Fruit fly (Drosophila melanogaster) whole organism, embryonic: ENCODE results near the gene Z600.

Source experiments
- B-H2 ChIP-seq: fragments of 200-800 bp; sonication (Bioruptor generic); optimal IDR thresholded peaks from 2 replicates; lab custom pipeline; 2018; ENCODE audit warnings: missing biosample characterization, mild to moderate bottlenecking, missing genetic modification characterization
- BEAF-32 ChIP-seq: fragments of 200-800 bp; sonication (Bioruptor generic); optimal IDR thresholded peaks from 3 replicates; lab custom pipeline; 2017; ENCODE audit warnings: missing biosample characterization, missing genetic modification characterization, mild to moderate bottlenecking, moderate library complexity, missing genetic modification reagents
- Blimp-1 ChIP-seq: fragments of 200-800 bp; sonication (Bioruptor generic); optimal IDR thresholded peaks from 3 replicates; lab custom pipeline; 2018; ENCODE audit warnings: missing biosample characterization, missing genetic modification characterization, mild to moderate bottlenecking, moderate library complexity, missing genetic modification reagents
- CG10431 ChIP-seq: fragments of 200-800 bp; sonication (Bioruptor generic); optimal IDR thresholded peaks from 3 replicates; lab custom pipeline; 2018; ENCODE audit warnings: missing biosample characterization, mild to moderate bottlenecking, missing genetic modification characterization
- CG10959 ChIP-seq: fragments of 200-800 bp; sonication (Bioruptor generic); IDR thresholded peaks from 2 replicates; pipeline ENCODE4 v1.3.6; 2022; ENCODE audit warnings: missing biosample characterization, missing genetic modification characterization
- CG14710 ChIP-seq: fragments of 200-800 bp; sonication (Bioruptor generic); optimal IDR thresholded peaks from 3 replicates; lab custom pipeline; 2019; ENCODE audit warnings: missing biosample characterization, mild to moderate bottlenecking, missing genetic modification characterization, moderate library complexity
- CG15011 ChIP-seq: fragments of 200-800 bp; sonication (Bioruptor generic); optimal IDR thresholded peaks from 3 replicates; lab custom pipeline; 2018; ENCODE audit warnings: missing biosample characterization, mild to moderate bottlenecking, missing genetic modification characterization
- CG15269 ChIP-seq: fragments of 200-800 bp; sonication (Bioruptor generic); optimal IDR thresholded peaks from 2 replicates; lab custom pipeline; 2018; ENCODE audit warnings: missing biosample characterization, mild to moderate bottlenecking, missing genetic modification characterization, moderate library complexity
- CG15479 ChIP-seq: fragments of 200-800 bp; sonication (Bioruptor generic); optimal IDR thresholded peaks from 3 replicates; lab custom pipeline; 2019; ENCODE audit warnings: missing biosample characterization, mild to moderate bottlenecking, missing genetic modification characterization, moderate library complexity
- CG15514 ChIP-seq: fragments of 200-800 bp; sonication (Bioruptor generic); optimal IDR thresholded peaks from 3 replicates; lab custom pipeline; 2017; ENCODE audit warnings: missing biosample characterization, missing genetic modification characterization, mild to moderate bottlenecking, moderate library complexity, missing genetic modification reagents
- CG17385 ChIP-seq: fragments of 200-800 bp; sonication (Bioruptor generic); optimal IDR thresholded peaks from 3 replicates; lab custom pipeline; 2018; ENCODE audit warnings: missing biosample characterization, mild to moderate bottlenecking, missing genetic modification characterization
- CG2712 ChIP-seq: fragments of 200-800 bp; optimal IDR thresholded peaks from 3 replicates; lab custom pipeline; 2019; ENCODE audit warnings: missing biosample characterization, mild to moderate bottlenecking, missing genetic modification characterization, moderate library complexity
- CG32772 ChIP-seq: fragments of 200-800 bp; sonication (Bioruptor generic); IDR thresholded peaks from 2 replicates; pipeline ENCODE4 v1.3.6; 2022; ENCODE audit warnings: missing biosample characterization, missing genetic modification characterization
- CG3995 ChIP-seq: fragments of 200-800 bp; sonication (Bioruptor generic); optimal IDR thresholded peaks from 3 replicates; lab custom pipeline; 2016; ENCODE audit warnings: missing biosample characterization, missing genetic modification characterization
- CG5953 ChIP-seq: fragments of 200-800 bp; sonication (Bioruptor generic); IDR thresholded peaks from 2 replicates; pipeline ENCODE4 v1.3.6; 2022; ENCODE audit warnings: missing biosample characterization, missing genetic modification characterization
- CG7357 ChIP-seq: fragments of 200-800 bp; sonication (Bioruptor generic); IDR thresholded peaks from 3 replicates; pipeline ENCODE4 v1.3.6; 2022; ENCODE audit warnings: missing biosample characterization, missing genetic modification characterization
- CTCF ChIP-seq: fragments of 200-800 bp; sonication (Bioruptor generic); optimal IDR thresholded peaks from 2 replicates; lab custom pipeline; 2017; ENCODE audit warnings: missing biosample characterization, mild to moderate bottlenecking, missing genetic modification characterization, moderate library complexity
- Hsf ChIP-seq: fragments of 200-800 bp; sonication (Bioruptor generic); optimal IDR thresholded peaks from 3 replicates; lab custom pipeline; 2016; ENCODE audit warnings: missing biosample characterization, missing genetic modification characterization
- Lhr ChIP-seq: fragments of 200-800 bp; sonication (Bioruptor generic); optimal IDR thresholded peaks from 3 replicates; lab custom pipeline; 2017; ENCODE audit warnings: mild to moderate bottlenecking, missing biosample characterization, missing genetic modification reagents, missing genetic modification characterization
- Pdp1 ChIP-seq, 2 experiments: fragments of 200-800 bp; sonication (Bioruptor generic); optimal IDR thresholded peaks; 3 replicates each; lab custom pipeline; 2016; ENCODE audit warnings: missing biosample characterization in 2 of 2, missing genetic modification characterization in 2 of 2, mild to moderate bottlenecking in 1 of 2, moderate library complexity in 1 of 2
- Ravus ChIP-seq: fragments of 200-800 bp; sonication (Bioruptor generic); IDR thresholded peaks from 2 replicates; pipeline ENCODE4 v1.3.6; 2022; ENCODE audit warnings: missing biosample characterization, missing genetic modification characterization
- Side ChIP-seq: fragments of 200-800 bp; sonication (Bioruptor generic); optimal IDR thresholded peaks from 2 replicates; lab custom pipeline; 2016; ENCODE audit warnings: missing biosample characterization, missing genetic modification characterization
- Trl ChIP-seq, 3 experiments: fragments of >200 bp in 2 of 3; fragments of 200-800 bp in 1 of 3; sonication (Bioruptor generic) in 1 of 3; optimal IDR thresholded peaks; 2 replicates in 1 of 3; 3 replicates in 2 of 3; lab custom pipeline; 2016 to 2017; ENCODE audit warnings: missing biosample characterization in 1 of 3, missing genetic modification characterization in 1 of 3
- ac ChIP-seq: fragments of 200-800 bp; sonication (Bioruptor generic); optimal IDR thresholded peaks from 3 replicates; lab custom pipeline; 2017; ENCODE audit warnings: missing biosample characterization, mild to moderate bottlenecking, missing genetic modification characterization
- bsh ChIP-seq, 2 experiments: fragments of 200-800 bp; sonication (Bioruptor generic); optimal IDR thresholded peaks; 2 replicates each; lab custom pipeline; 2017 to 2018; ENCODE audit warnings: mild to moderate bottlenecking in 2 of 2, missing biosample characterization in 2 of 2, missing genetic modification characterization in 2 of 2, moderate library complexity in 1 of 2
- cas ChIP-seq: fragments of 200-800 bp; sonication (Bioruptor generic); IDR thresholded peaks from 2 replicates; pipeline ENCODE4 v1.3.6; 2022; ENCODE audit warnings: missing biosample characterization, missing genetic modification characterization
- chinmo ChIP-seq: fragments of 200-800 bp; sonication (Bioruptor generic); IDR thresholded peaks from 4 replicates; pipeline ENCODE4 v1.3.6; 2022; ENCODE audit warnings: missing biosample characterization, missing genetic modification characterization; ENCODE audit not compliant: partially characterized antibody
- corto ChIP-seq: fragments of 200-800 bp; sonication (Bioruptor generic); optimal IDR thresholded peaks from 2 replicates; lab custom pipeline; 2016; ENCODE audit warnings: missing biosample characterization, mild to moderate bottlenecking, missing genetic modification characterization, moderate library complexity
- croc ChIP-seq: fragments of 200-800 bp; sonication (Bioruptor generic); conservative IDR thresholded peaks from 3 replicates; pipeline ENCODE4 v1.3.6; 2022; ENCODE audit warnings: missing biosample characterization, missing genetic modification characterization
- crp ChIP-seq, 2 experiments: fragments of 200-800 bp; sonication (Bioruptor generic); optimal IDR thresholded peaks; 2 replicates in 1 of 2; 3 replicates in 1 of 2; lab custom pipeline; 2017; ENCODE audit warnings: missing biosample characterization in 2 of 2, missing genetic modification characterization in 2 of 2, mild to moderate bottlenecking in 1 of 2, moderate library complexity in 1 of 2
- danr ChIP-seq: fragments of 200-800 bp; sonication (Bioruptor generic); IDR thresholded peaks from 2 replicates; pipeline ENCODE4 v1.3.6; 2022; ENCODE audit warnings: missing biosample characterization, missing genetic modification characterization
- dm ChIP-seq: fragments of 200-800 bp; sonication (Bioruptor generic); optimal IDR thresholded peaks from 3 replicates; lab custom pipeline; 2016; ENCODE audit warnings: missing biosample characterization, missing genetic modification characterization
- exex ChIP-seq: fragments of 200-800 bp; sonication (Bioruptor generic); optimal IDR thresholded peaks from 4 replicates; lab custom pipeline; 2018; ENCODE audit warnings: missing biosample characterization, mild to moderate bottlenecking, missing genetic modification characterization, moderate library complexity
- gsb ChIP-seq: fragments of 200-800 bp; sonication (Bioruptor generic); IDR thresholded peaks from 2 replicates; pipeline ENCODE4 v1.3.6; 2022; ENCODE audit warnings: missing biosample characterization, missing genetic modification characterization
- kah ChIP-seq: fragments of 200-800 bp; sonication (Bioruptor generic); optimal IDR thresholded peaks from 2 replicates; lab custom pipeline; 2018; ENCODE audit warnings: missing biosample characterization, mild to moderate bottlenecking, missing genetic modification characterization
- lbe ChIP-seq: fragments of 200-800 bp; sonication (Bioruptor generic); optimal IDR thresholded peaks from 2 replicates; lab custom pipeline; 2016; ENCODE audit warnings: missing biosample characterization, mild to moderate bottlenecking, missing genetic modification characterization
- lmd ChIP-seq: fragments of 200-800 bp; sonication (Bioruptor generic); IDR thresholded peaks from 2 replicates; pipeline ENCODE4 v1.3.6; 2022; ENCODE audit warnings: missing biosample characterization, missing genetic modification characterization
- nom ChIP-seq: fragments of 200-800 bp; sonication (Bioruptor generic); optimal IDR thresholded peaks from 2 replicates; lab custom pipeline; 2017; ENCODE audit warnings: missing biosample characterization, missing genetic modification characterization, mild to moderate bottlenecking, moderate library complexity, missing genetic modification reagents
- pan ChIP-seq, 4 experiments: fragments of >200 bp in 3 of 4; fragments of 200-800 bp in 1 of 4; sonication (Bioruptor generic) in 1 of 4; optimal IDR thresholded peaks in 3 of 4; IDR thresholded peaks in 1 of 4; 2 replicates each; pipeline versions ENCODE4 v1.3.6 to Lab custom; 2017 to 2022; ENCODE audit warnings: missing biosample characterization in 2 of 4, missing genetic modification characterization in 2 of 4, mixed read lengths in 1 of 4
- pros ChIP-seq: fragments of 200-800 bp; sonication (Bioruptor generic); optimal IDR thresholded peaks from 3 replicates; lab custom pipeline; 2019; ENCODE audit warnings: missing biosample characterization, mild to moderate bottlenecking, missing genetic modification characterization, moderate library complexity
- tll ChIP-seq, 2 experiments: fragments of 200-800 bp in 1 of 2; fragments of >200 bp in 1 of 2; sonication (Bioruptor generic) in 1 of 2; optimal IDR thresholded peaks; 2 replicates each; lab custom pipeline; 2017 to 2019; ENCODE audit warnings: missing biosample characterization in 2 of 2, missing genetic modification characterization in 2 of 2, mild to moderate bottlenecking in 1 of 2, moderate library complexity in 1 of 2

The Z600 gene

dm6 chr3L:15511688-15512250, 2.9 kb downstream of the Z600 start:
- peak; percentile 26 for TF ChIP-seq CG14710 (tag; lab: Kevin White, UChicago)
- no peak for TF ChIP-seq kah (GFP tag; lab: Kevin White, UChicago)
- peak; percentile 13 for TF ChIP-seq CG2712 (tag; lab: Kevin White, UChicago)
- peak in 1 of 2 experiments; percentile 61 for TF ChIP-seq tll (GFP tag; optimal IDR thresholded peaks at IDR 0.05; lab: Kevin White, UChicago)
- TF ChIP-seq CG15514 (GFP tag; lab: Kevin White, UChicago) = peak; percentile 60
- TF ChIP-seq Lhr (GFP tag; lab: Kevin White, UChicago) = no peak
- peak; percentile 47 for TF ChIP-seq Blimp-1 (GFP tag; lab: Kevin White, UChicago)
- TF ChIP-seq CG15011 (GFP tag; lab: Kevin White, UChicago) = no peak
- peak; percentile 58 for TF ChIP-seq ac (GFP tag; lab: Kevin White, UChicago)
- TF ChIP-seq Trl (optimal IDR thresholded peaks at IDR 0.05; lab: Kevin White, UChicago) = peak; percentile 10 to 68
- no peak for TF ChIP-seq Trl (GFP tag; optimal IDR thresholded peaks at IDR 0.05; lab: Kevin White, UChicago)
- no peak for TF ChIP-seq dm
- no peak for TF ChIP-seq CG10959 (GFP tag; lab: Robert Waterston, UW)
- no peak for TF ChIP-seq BEAF-32
- no peak for TF ChIP-seq pan (optimal IDR thresholded peaks at IDR 0.05; lab: Kevin White, UChicago)
- TF ChIP-seq pan (GFP tag; optimal IDR thresholded peaks at IDR 0.05 in 1 of 2, IDR thresholded peaks at IDR 0.05 in 1 of 2) = no peak
- TF ChIP-seq lbe = peak; percentile 14
- no peak for TF ChIP-seq Hsf (GFP tag; lab: Kevin White, UChicago)
- peak; percentile 64 for TF ChIP-seq nom (GFP tag; lab: Kevin White, UChicago)
- peak; percentile 50 for TF ChIP-seq corto
- TF ChIP-seq CG17385 = peak; percentile 81
- no peak for TF ChIP-seq lmd (GFP tag; lab: Robert Waterston, UW)
- peak; percentile 32 for TF ChIP-seq CG15479
- TF ChIP-seq chinmo (GFP tag; lab: Robert Waterston, UW) = 0 out of 4 replicates have a peak, but pooled peaks have one; percentile 48
- TF ChIP-seq Pdp1 (GFP tag; optimal IDR thresholded peaks at IDR 0.05; lab: Kevin White, UChicago) = no peak
- no peak for TF ChIP-seq gsb (GFP tag; lab: Robert Waterston, UW)
- peak in 1 of 2 experiments; percentile 75 for TF ChIP-seq crp (GFP tag; optimal IDR thresholded peaks at IDR 0.05; lab: Kevin White, UChicago)

dm6 chr3L:15513264-15513663, 4.4 kb downstream of the Z600 start:
- TF ChIP-seq cas (GFP tag; lab: Robert Waterston, UW) (no peak), CG5953 (GFP tag; lab: Robert Waterston, UW) (no peak), bsh (GFP tag; optimal IDR thresholded peaks at IDR 0.05; lab: Kevin White, UChicago) (no peak), CTCF (GFP tag; lab: Kevin White, UChicago) (no peak), B-H2 (GFP tag; lab: Kevin White, UChicago) (no peak), danr (no peak), CG32772 (no peak), croc (GFP tag; lab: Robert Waterston, UW) (no peak)

dm6 chr3L:15513726-15514125, 4.9 kb downstream of the Z600 start:
- TF ChIP-seq CG10431 (GFP tag; lab: Kevin White, UChicago) (no peak), Side (GFP tag; lab: Kevin White, UChicago) (no peak), CG3995 (GFP tag; lab: Kevin White, UChicago) (no peak), CG7357 (no peak), danr (no peak), Ravus (GFP tag; lab: Robert Waterston, UW) (no peak), exex (tag; lab: Kevin White, UChicago) (peak; percentile 49), CG15269 (tag; lab: Kevin White, UChicago) (no peak), pros (no peak)
- TF ChIP-seq, all 482 proteins: peak for 1
